Worm (Caenorhabditis elegans) whole organism, young adult: ENCODE measurements around the gene slc-36.5.

Source experiments
- B0336.3 ChIP-seq: fragments of 200-800 bp; sonication (Bioruptor generic); IDR thresholded peaks from 2 replicates; pipeline ENCODE4 v1.3.6; 2022; ENCODE audit warnings: missing genetic modification characterization, missing compliant biosample characterization
- C06A6.2 ChIP-seq: fragments of 200-800 bp; sonication (Bioruptor generic); conservative IDR thresholded peaks from 2 replicates; pipeline ENCODE4 v1.3.6; 2022; ENCODE audit warnings: missing genetic modification characterization, missing compliant biosample characterization
- attf-3 ChIP-seq: fragments of 200-800 bp; sonication (Bioruptor generic); conservative IDR thresholded peaks from 2 replicates; pipeline ENCODE4 v1.3.6; 2022; ENCODE audit warnings: missing genetic modification reagents, missing genetic modification characterization, missing compliant biosample characterization
- efl-1 ChIP-seq: fragments of 150-350 bp; optimal IDR thresholded peaks from 2 replicates; lab custom pipeline; 2014; ENCODE audit warnings: missing biosample characterization, missing genetic modification reagents, missing genetic modification characterization
- egrh-3 ChIP-seq: fragments of 200-800 bp; sonication (Bioruptor generic); IDR thresholded peaks from 2 replicates; pipeline ENCODE4 v1.3.6; 2022; ENCODE audit warnings: missing genetic modification reagents, missing genetic modification characterization, missing compliant biosample characterization
- hrde-1 ChIP-seq: sonication (generic microtip); optimal IDR thresholded peaks from 2 replicates; lab custom pipeline; 2016; ENCODE audit warnings: missing genetic modification characterization, mild to moderate bottlenecking, missing compliant biosample characterization, moderate library complexity, missing genotype, missing genetic modification reagents, borderline replicate concordance
- lin-40 ChIP-seq: sonication (generic microtip); optimal IDR thresholded peaks from 2 replicates; lab custom pipeline; 2016; ENCODE audit warnings: missing genetic modification characterization, mild to moderate bottlenecking, missing compliant biosample characterization, missing genotype, missing genetic modification reagents
- mes-4 ChIP-seq: sonication (generic microtip); optimal IDR thresholded peaks from 2 replicates; lab custom pipeline; 2016; ENCODE audit warnings: missing genotype, missing genetic modification characterization, missing compliant biosample characterization
- pha-4 ChIP-seq: fragments of 150-350 bp; sonication (generic microtip); optimal IDR thresholded peaks from 2 replicates; lab custom pipeline; 2014; ENCODE audit warnings: missing biosample characterization, missing genetic modification reagents, missing genetic modification characterization
- snpc-4 ChIP-seq, 5 experiments: fragments of 150-350 bp in 1 of 5; sonication (generic microtip) in 4 of 5; optimal IDR thresholded peaks; 2 replicates each; lab custom pipeline; 2014 to 2018; ENCODE audit warnings: missing genetic modification characterization in 5 of 5, missing biosample characterization in 3 of 5, antibody characterized with exemption in 2 of 5, mild to moderate bottlenecking in 2 of 5, missing compliant biosample characterization in 2 of 5, missing genotype in 2 of 5, moderate library complexity in 2 of 5, missing genetic modification reagents in 1 of 5
- somi-1 ChIP-seq: fragments of 200-800 bp; sonication (Bioruptor generic); optimal IDR thresholded peaks from 2 replicates; lab custom pipeline; 2018; ENCODE audit warnings: mild to moderate bottlenecking, missing genetic modification characterization, missing compliant biosample characterization
- unc-62 ChIP-seq: fragments of 150-350 bp; optimal IDR thresholded peaks from 2 replicates; lab custom pipeline; 2014; ENCODE audit warnings: missing biosample characterization, missing genetic modification reagents, missing genetic modification characterization

DNA sequence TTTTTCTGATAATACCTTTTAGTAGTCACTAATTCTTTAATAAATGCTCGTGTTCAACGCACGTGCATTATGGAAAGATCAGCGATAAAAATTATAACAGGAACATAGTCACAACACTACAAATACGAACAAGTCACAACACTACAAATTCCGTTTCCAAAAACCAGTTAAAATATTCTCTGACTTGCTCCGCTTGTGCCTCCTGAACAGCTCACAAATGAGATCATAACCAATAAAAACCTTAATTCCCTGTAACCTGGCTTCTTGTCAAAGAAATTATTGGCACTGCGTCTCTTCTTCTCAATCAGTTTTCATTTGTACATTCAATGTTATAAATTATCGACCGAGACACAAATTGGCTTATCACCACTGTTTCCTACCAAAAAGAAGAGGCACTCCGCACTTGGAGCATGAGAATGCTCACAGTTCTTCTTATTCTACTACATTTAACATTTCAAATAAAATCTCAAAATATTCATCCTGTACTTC, 42.5 kb upstream of the slc-36.5 start, which contains the start of gene B0252.1:
- no peak for TF ChIP-seq efl-1 (GFP tag; lab: Kevin White, UChicago)
- TF ChIP-seq egrh-3 (GFP tag; lab: Robert Waterston, UW), result no peak
- TF ChIP-seq pha-4, result no peak
- no peak for TF ChIP-seq somi-1
- no peak for TF ChIP-seq attf-3
- TF ChIP-seq hrde-1, result no peak
- no peak for TF ChIP-seq lin-40 (tag; lab: Kevin White, UChicago)
- TF ChIP-seq snpc-4 (GFP tag; optimal IDR thresholded peaks at IDR 0.05; lab: Kevin White, UChicago), result no peak
- no peak for TF ChIP-seq snpc-4 (tag; optimal IDR thresholded peaks at IDR 0.05; lab: Kevin White, UChicago)
- TF ChIP-seq unc-62 (GFP tag; lab: Kevin White, UChicago), result no peak
- no peak for TF ChIP-seq B0336.3 (GFP tag; lab: Robert Waterston, UW)
- TF ChIP-seq C06A6.2 (GFP tag; lab: Robert Waterston, UW), result no peak
- TF ChIP-seq mes-4 (tag; lab: Kevin White, UChicago), result no peak
